Fruit fly (Drosophila melanogaster) whole organism, pupa: Measurements from ENCODE around the gene Uba5.

Experiments
- CG10348 ChIP-seq: fragments of 200-800 bp; sonication (Bioruptor generic); IDR thresholded peaks from 2 replicates; pipeline ENCODE4 v1.3.6; 2022; ENCODE audit warnings: missing biosample characterization, missing genetic modification characterization
- CG12605 ChIP-seq: fragments of 200-800 bp; sonication (Bioruptor generic); IDR thresholded peaks from 2 replicates; pipeline ENCODE4 v1.3.6; 2022; ENCODE audit warnings: missing biosample characterization, missing genetic modification characterization
- CG13204 ChIP-seq: fragments of 200-800 bp; sonication (Bioruptor generic); optimal IDR thresholded peaks from 2 replicates; lab custom pipeline; 2018; ENCODE audit warnings: missing biosample characterization, mild to moderate bottlenecking, missing genetic modification characterization, moderate library complexity
- CG14655 ChIP-seq: fragments of 200-800 bp; sonication (Bioruptor generic); optimal IDR thresholded peaks from 3 replicates; lab custom pipeline; 2017; ENCODE audit warnings: mild to moderate bottlenecking, missing biosample characterization, missing genetic modification reagents, missing genetic modification characterization
- CG15710 ChIP-seq: fragments of 200-800 bp; sonication (Bioruptor generic); optimal IDR thresholded peaks from 2 replicates; lab custom pipeline; 2018; ENCODE audit warnings: missing biosample characterization, mild to moderate bottlenecking, missing genetic modification characterization, moderate library complexity
- CG17806 ChIP-seq: fragments of 200-800 bp; sonication (Bioruptor generic); optimal IDR thresholded peaks from 2 replicates; lab custom pipeline; 2018; ENCODE audit warnings: missing biosample characterization, mild to moderate bottlenecking, missing genetic modification characterization, moderate library complexity
- CG32121 ChIP-seq: fragments of 200-800 bp; sonication (Bioruptor generic); IDR thresholded peaks from 2 replicates; pipeline ENCODE4 v1.3.6; 2022; ENCODE audit warnings: missing biosample characterization, missing genetic modification characterization
- CG34367 ChIP-seq: fragments of 200-800 bp; sonication (Bioruptor generic); optimal IDR thresholded peaks from 2 replicates; lab custom pipeline; 2018; ENCODE audit warnings: missing biosample characterization, mild to moderate bottlenecking, missing genetic modification characterization
- CG4496 ChIP-seq: fragments of 200-800 bp; sonication (Bioruptor generic); IDR thresholded peaks from 3 replicates; pipeline ENCODE4 v1.3.6; 2022; ENCODE audit warnings: missing biosample characterization, missing genetic modification characterization
- CG8159 ChIP-seq: fragments of 200-800 bp; sonication (Bioruptor generic); optimal IDR thresholded peaks from 3 replicates; lab custom pipeline; 2018; ENCODE audit warnings: missing biosample characterization, mild to moderate bottlenecking, missing genetic modification characterization, moderate library complexity
- CG8301 ChIP-seq: fragments of 200-800 bp; sonication (Bioruptor generic); optimal IDR thresholded peaks from 2 replicates; lab custom pipeline; 2018; ENCODE audit warnings: missing biosample characterization, mild to moderate bottlenecking, missing genetic modification characterization
- CG9948 ChIP-seq: fragments of 200-800 bp; sonication (Bioruptor generic); optimal IDR thresholded peaks from 2 replicates; lab custom pipeline; 2018; ENCODE audit warnings: missing biosample characterization, mild to moderate bottlenecking, missing genetic modification characterization, moderate library complexity
- D1 ChIP-seq: fragments of 200-800 bp; sonication (Bioruptor generic); optimal IDR thresholded peaks from 2 replicates; lab custom pipeline; 2018; ENCODE audit warnings: missing biosample characterization, mild to moderate bottlenecking, missing genetic modification characterization, moderate library complexity
- EcR ChIP-seq: fragments of 200-800 bp; sonication (Bioruptor generic); optimal IDR thresholded peaks from 3 replicates; lab custom pipeline; 2019; ENCODE audit warnings: missing biosample characterization, missing genetic modification characterization, mild to moderate bottlenecking, moderate library complexity, missing genetic modification reagents
- Ets98B ChIP-seq: fragments of 200-800 bp; sonication (Bioruptor generic); IDR thresholded peaks from 2 replicates; pipeline ENCODE4 v1.3.6; 2022; ENCODE audit warnings: missing biosample characterization, missing genetic modification characterization
- Pif1A ChIP-seq: fragments of 200-800 bp; sonication (Bioruptor generic); optimal IDR thresholded peaks from 3 replicates; lab custom pipeline; 2016; ENCODE audit warnings: missing biosample characterization, missing genetic modification characterization
- Pif1B ChIP-seq: fragments of 200-800 bp; sonication (Bioruptor generic); optimal IDR thresholded peaks from 3 replicates; lab custom pipeline; 2016; ENCODE audit warnings: missing biosample characterization, missing genetic modification characterization
- Snoo ChIP-seq: fragments of 200-800 bp; sonication (Bioruptor generic); optimal IDR thresholded peaks from 3 replicates; lab custom pipeline; 2017; ENCODE audit warnings: missing biosample characterization, mild to moderate bottlenecking, missing genetic modification characterization, inconsistent platforms
- fd96Ca ChIP-seq: fragments of 200-800 bp; sonication (Bioruptor generic); IDR thresholded peaks from 3 replicates; pipeline ENCODE4 v1.3.6; 2022; ENCODE audit warnings: missing biosample characterization, missing genetic modification characterization
- gl ChIP-seq: fragments of 200-800 bp; sonication (Bioruptor generic); optimal IDR thresholded peaks from 2 replicates; lab custom pipeline; 2018; ENCODE audit warnings: missing biosample characterization, mild to moderate bottlenecking, missing genetic modification characterization
- rn ChIP-seq: fragments of 200-800 bp; sonication (Bioruptor generic); IDR thresholded peaks from 2 replicates; pipeline ENCODE4 v1.3.6; 2022; ENCODE audit warnings: missing biosample characterization, missing genetic modification characterization

Uba5 gene

DNA sequence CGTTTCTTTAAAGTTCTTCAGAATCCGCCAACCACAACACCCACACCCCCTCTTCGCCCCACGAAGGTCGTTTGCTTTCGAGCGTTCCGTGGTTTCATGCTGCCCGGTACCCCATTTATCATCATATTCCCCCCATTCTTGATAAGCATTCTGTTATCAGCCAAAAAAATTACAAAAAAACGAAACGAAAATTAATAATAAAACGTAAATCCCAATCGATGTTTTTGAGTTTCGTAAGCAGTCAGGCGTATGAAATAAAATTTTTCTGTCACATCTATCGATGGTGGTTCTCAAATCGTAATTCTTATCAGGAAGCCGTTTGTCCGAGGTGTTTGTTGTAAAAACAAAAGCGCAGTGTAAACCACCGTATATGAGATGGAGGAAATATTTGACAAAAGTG, 12.2 kb downstream of the Uba5 start:
- TF ChIP-seq Snoo (tag; lab: Kevin White, UChicago) (no peak), Pif1A (GFP tag; lab: Kevin White, UChicago) (no peak)

DNA sequence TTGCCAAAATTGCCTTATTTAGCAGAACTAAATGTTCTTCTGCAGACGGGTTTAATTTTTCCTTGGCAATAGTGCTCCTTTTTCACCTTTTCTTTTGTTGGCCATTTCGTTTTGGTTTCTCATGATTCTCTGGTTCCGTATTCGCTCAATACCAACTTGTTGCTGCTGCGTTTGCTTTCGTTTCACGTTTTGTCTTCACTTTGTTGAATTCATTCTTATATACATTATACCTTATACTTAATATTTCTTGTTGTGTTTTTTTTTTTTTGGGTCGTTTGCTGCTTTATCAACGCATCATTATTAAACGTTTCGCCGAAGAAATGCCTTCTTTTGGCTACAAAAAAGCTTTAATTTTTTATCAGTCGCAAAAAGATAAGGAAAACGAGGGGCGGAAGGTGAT, 12.9 kb downstream of the Uba5 start:
- TF ChIP-seq Pif1B (GFP tag; lab: Kevin White, UChicago), result no peak
- TF ChIP-seq Pif1A (GFP tag; lab: Kevin White, UChicago), result no peak
- TF ChIP-seq CG13204, result no peak
- no peak for TF ChIP-seq CG14655 (GFP tag; lab: Kevin White, UChicago)
- no peak for TF ChIP-seq D1 (tag; lab: Kevin White, UChicago)
- TF ChIP-seq Snoo (tag; lab: Kevin White, UChicago), result no peak
- TF ChIP-seq CG4496 (GFP tag; lab: Robert Waterston, UW), result no peak
- TF ChIP-seq CG10348 (GFP tag; lab: Robert Waterston, UW), result no peak
- TF ChIP-seq, all 21 proteins: peak for 0

DNA sequence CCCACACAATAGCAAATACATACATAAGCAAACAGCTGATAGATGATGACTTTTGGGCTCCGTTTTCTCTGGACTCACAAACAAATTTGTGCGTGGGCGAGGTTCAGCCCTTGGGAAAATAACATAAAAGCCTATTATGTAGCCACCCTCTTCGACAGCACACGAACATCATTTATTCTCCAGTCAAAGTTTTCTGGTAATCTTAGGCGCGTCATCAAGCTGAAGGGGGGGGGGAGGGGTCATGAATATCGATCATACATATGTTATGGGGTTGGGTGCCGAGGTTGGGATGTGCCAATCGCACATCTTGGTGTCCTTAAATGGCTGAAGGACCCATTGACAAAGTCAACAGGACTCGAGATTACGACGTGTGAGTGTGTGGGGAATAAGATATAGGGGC, 14.8 kb downstream of the Uba5 start:
- TF ChIP-seq Pif1B (GFP tag; lab: Kevin White, UChicago) (no peak), CG17806 (tag; lab: Kevin White, UChicago) (no peak), CG15710 (tag; lab: Kevin White, UChicago) (no peak), CG13204 (no peak), Snoo (tag; lab: Kevin White, UChicago) (no peak), CG10348 (GFP tag; lab: Robert Waterston, UW) (no peak), Ets98B (no peak), D1 (tag; lab: Kevin White, UChicago) (no peak), EcR (GFP tag; lab: Kevin White, UChicago) (no peak), CG9948 (no peak), CG32121 (no peak), Pif1A (GFP tag; lab: Kevin White, UChicago) (no peak), CG34367 (tag; lab: Kevin White, UChicago) (no peak), gl (no peak), CG12605 (GFP tag; lab: Robert Waterston, UW) (no peak), rn (GFP tag; lab: Robert Waterston, UW) (no peak), CG14655 (GFP tag; lab: Kevin White, UChicago) (no peak)

DNA sequence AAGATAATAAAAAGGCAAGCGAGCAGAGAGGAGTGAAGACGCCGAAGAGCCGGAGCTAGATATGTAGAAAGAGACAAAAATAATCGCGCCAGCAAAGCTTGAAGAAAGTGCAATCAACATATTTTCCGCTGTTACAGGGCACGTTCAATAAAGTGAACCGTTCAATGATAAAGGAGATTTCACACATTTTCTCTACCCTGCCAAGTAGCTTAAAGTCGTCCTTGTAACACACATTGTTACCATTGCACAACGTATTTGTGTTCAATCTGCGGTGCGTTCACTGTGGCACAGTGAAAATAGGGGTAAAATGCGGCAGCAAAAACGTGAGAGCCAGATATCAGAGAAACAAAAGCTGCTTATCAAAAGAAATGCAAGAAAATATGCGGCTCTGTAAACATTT, 16.1 kb downstream of the Uba5 start:
- peak; percentile 65 for TF ChIP-seq CG8301 (tag; lab: Kevin White, UChicago)
- 0 out of 2 replicates have a peak, but pooled peaks have one; percentile 26 for TF ChIP-seq rn (GFP tag; lab: Robert Waterston, UW)
- TF ChIP-seq CG10348 (GFP tag; lab: Robert Waterston, UW), result no peak
- peak; percentile 55 for TF ChIP-seq CG34367 (tag; lab: Kevin White, UChicago)
- peak; percentile 70 for TF ChIP-seq CG14655 (GFP tag; lab: Kevin White, UChicago)
- TF ChIP-seq CG32121, result peak; percentile 49
- peak; percentile 83 for TF ChIP-seq CG4496 (GFP tag; lab: Robert Waterston, UW)
- TF ChIP-seq CG17806 (tag; lab: Kevin White, UChicago), result peak; percentile 59
- peak; percentile 76 for TF ChIP-seq Snoo (tag; lab: Kevin White, UChicago)
- TF ChIP-seq EcR (GFP tag; lab: Kevin White, UChicago), result no peak
- TF ChIP-seq D1 (tag; lab: Kevin White, UChicago), result no peak
- peak; percentile 48 for TF ChIP-seq CG9948
- peak; percentile 77 for TF ChIP-seq Pif1A (GFP tag; lab: Kevin White, UChicago)
- TF ChIP-seq CG12605 (GFP tag; lab: Robert Waterston, UW), result 0 out of 2 replicates have a peak, but pooled peaks have one; percentile 35
- peak; percentile 73 for TF ChIP-seq Pif1B (GFP tag; lab: Kevin White, UChicago)
- peak; percentile 66 for TF ChIP-seq CG8159
- peak; percentile 68 for TF ChIP-seq CG15710 (tag; lab: Kevin White, UChicago)
- TF ChIP-seq fd96Ca (GFP tag; lab: Robert Waterston, UW), result peak; percentile 82
- TF ChIP-seq gl, result no peak
- TF ChIP-seq Ets98B, result peak; percentile 81
- TF ChIP-seq CG13204, result peak; percentile 9

DNA sequence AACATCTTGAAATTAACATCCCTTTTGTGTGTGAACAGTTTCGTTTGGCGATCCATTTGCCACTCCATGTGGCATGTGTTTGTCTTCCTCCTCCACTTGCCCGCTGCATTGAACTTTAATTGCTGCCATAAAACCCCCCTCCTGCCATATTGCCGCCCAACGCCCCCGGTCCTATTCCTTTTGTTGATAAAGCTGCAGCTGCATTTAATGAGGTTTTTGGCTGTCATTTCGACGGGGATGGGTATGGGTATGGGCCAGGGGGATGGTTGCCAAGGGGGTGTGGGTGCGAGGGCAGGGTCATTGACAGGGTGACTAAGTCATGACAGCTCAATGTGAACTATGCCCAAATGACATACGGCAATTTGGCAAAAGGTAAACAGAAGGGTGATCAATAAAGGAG, 17.0 kb downstream of the Uba5 start:
- peak; percentile 28 for TF ChIP-seq EcR (GFP tag; lab: Kevin White, UChicago)
- TF ChIP-seq Pif1B (GFP tag; lab: Kevin White, UChicago), result no peak
- TF ChIP-seq, all 21 proteins: peak for 1

DNA sequence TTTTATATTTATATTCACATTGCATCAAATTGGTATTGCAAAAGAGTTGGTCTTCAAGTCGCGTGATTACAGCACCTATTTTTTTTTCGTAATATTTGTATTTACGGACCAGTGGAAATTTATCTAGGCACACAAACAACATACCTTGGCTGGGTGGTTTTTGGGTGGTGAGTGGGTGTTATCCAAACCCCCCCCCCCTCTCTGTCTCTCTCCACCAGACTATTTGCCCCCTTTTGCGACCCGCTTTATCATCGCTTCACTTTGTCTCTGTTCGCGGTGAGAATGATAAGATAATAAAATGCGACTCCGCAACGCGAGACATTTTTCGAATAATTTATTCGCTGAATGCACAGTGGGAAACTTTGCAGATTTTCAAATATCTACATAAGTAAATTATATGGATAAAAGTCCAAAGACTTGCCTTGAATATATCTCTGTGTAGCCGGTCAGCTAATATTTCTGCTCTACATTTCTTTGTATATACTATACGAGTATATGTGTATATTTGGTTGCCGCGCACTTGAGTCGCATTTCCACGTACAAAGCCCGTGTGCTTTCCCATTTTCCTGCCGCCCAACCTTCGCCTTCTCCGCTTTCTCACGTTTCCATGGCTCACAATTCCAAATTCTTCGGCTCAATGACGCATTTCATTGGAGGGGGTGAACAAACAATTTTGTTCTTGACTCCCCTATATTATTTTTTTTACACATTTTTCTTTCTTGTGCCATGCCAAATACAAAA, 18.1 kb downstream of the Uba5 start:
- TF ChIP-seq CG4496 (GFP tag; lab: Robert Waterston, UW) (0 out of 3 replicates have a peak, but pooled peaks have one; percentile 16), CG17806 (tag; lab: Kevin White, UChicago) (no peak)

DNA sequence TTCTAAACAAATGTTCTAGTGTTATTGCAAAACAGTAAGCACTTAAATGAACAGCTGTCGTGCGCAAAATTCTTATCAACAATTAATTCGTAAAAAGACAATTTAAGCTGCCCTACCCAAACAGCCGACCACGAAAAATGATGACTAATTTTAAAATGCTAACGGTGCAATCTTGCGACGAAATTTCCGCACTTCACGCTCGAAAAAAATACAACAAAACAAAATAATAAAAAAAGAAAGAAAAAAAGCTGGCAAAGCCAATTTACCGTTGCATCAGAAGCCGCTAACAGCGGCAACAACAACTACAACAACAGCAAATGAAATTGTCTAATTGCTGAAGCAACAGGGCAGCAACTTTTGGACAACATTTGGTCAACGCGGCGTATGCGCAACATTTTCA, 20.3 kb downstream of the Uba5 start:
- TF ChIP-seq Pif1B (GFP tag; lab: Kevin White, UChicago) (no peak), CG12605 (GFP tag; lab: Robert Waterston, UW) (no peak), Ets98B (no peak), rn (GFP tag; lab: Robert Waterston, UW) (no peak), CG9948 (no peak), CG14655 (GFP tag; lab: Kevin White, UChicago) (no peak), Pif1A (GFP tag; lab: Kevin White, UChicago) (no peak)
